Fruit fly (Drosophila melanogaster) whole organism, embryonic: ENCODE results near the gene CG14174.

Source experiments
- Abd-B ChIP-seq: fragments of 200-800 bp; sonication (Bioruptor generic); optimal IDR thresholded peaks from 2 replicates; lab custom pipeline; 2018; ENCODE audit warnings: missing biosample characterization, mild to moderate bottlenecking, missing genetic modification characterization, moderate library complexity
- Bgb ChIP-seq: fragments of 200-800 bp; sonication (Bioruptor generic); IDR thresholded peaks from 2 replicates; pipeline ENCODE4 v1.3.6; 2022; ENCODE audit warnings: missing biosample characterization, missing genetic modification characterization; ENCODE audit not compliant: partially characterized antibody
- CG10543 ChIP-seq: fragments of 200-800 bp; sonication (Bioruptor generic); optimal IDR thresholded peaks from 3 replicates; lab custom pipeline; 2017; ENCODE audit warnings: missing biosample characterization, mild to moderate bottlenecking, missing genetic modification characterization, moderate library complexity
- CG11093 ChIP-seq: fragments of 200-800 bp; sonication (Bioruptor generic); IDR thresholded peaks from 3 replicates; pipeline ENCODE4 v1.3.6; 2022; ENCODE audit warnings: missing biosample characterization, missing genetic modification characterization
- CG11504 ChIP-seq: fragments of 200-800 bp; sonication (Bioruptor generic); optimal IDR thresholded peaks from 3 replicates; lab custom pipeline; 2019; ENCODE audit warnings: missing biosample characterization, mild to moderate bottlenecking, missing genetic modification characterization, moderate library complexity
- CG12104 ChIP-seq: fragments of 200-800 bp; sonication (Bioruptor generic); optimal IDR thresholded peaks from 3 replicates; lab custom pipeline; 2016; ENCODE audit warnings: missing biosample characterization, missing genetic modification characterization
- CG12155 ChIP-seq: fragments of 200-800 bp; sonication (Bioruptor generic); optimal IDR thresholded peaks from 3 replicates; lab custom pipeline; 2016; ENCODE audit warnings: missing biosample characterization, missing genetic modification characterization
- CG12744 ChIP-seq: fragments of 200-800 bp; sonication (Bioruptor generic); optimal IDR thresholded peaks from 2 replicates; lab custom pipeline; 2016; ENCODE audit warnings: missing biosample characterization, missing genetic modification characterization
- CG12769 ChIP-seq: fragments of 200-800 bp; sonication (Bioruptor generic); optimal IDR thresholded peaks from 2 replicates; lab custom pipeline; 2019; ENCODE audit warnings: missing biosample characterization, mild to moderate bottlenecking, missing genetic modification characterization, moderate library complexity
- CG14441 ChIP-seq: fragments of 200-800 bp; sonication (Bioruptor generic); IDR thresholded peaks from 2 replicates; pipeline ENCODE4 v1.3.6; 2022; ENCODE audit warnings: missing biosample characterization, missing genetic modification characterization
- CG14710 ChIP-seq: fragments of 200-800 bp; sonication (Bioruptor generic); optimal IDR thresholded peaks from 3 replicates; lab custom pipeline; 2019; ENCODE audit warnings: missing biosample characterization, mild to moderate bottlenecking, missing genetic modification characterization, moderate library complexity
- CG18011 ChIP-seq: fragments of 200-800 bp; sonication (Bioruptor generic); optimal IDR thresholded peaks from 2 replicates; lab custom pipeline; 2017; ENCODE audit warnings: missing biosample characterization, missing genetic modification characterization, mild to moderate bottlenecking, moderate library complexity, missing genotype
- CG31224 ChIP-seq: fragments of 200-800 bp; sonication (Bioruptor generic); IDR thresholded peaks from 2 replicates; pipeline ENCODE4 v1.3.6; 2022; ENCODE audit warnings: missing biosample characterization, missing genetic modification characterization
- CG31365 ChIP-seq: fragments of 200-800 bp; sonication (Bioruptor generic); optimal IDR thresholded peaks from 2 replicates; lab custom pipeline; 2018; ENCODE audit warnings: missing biosample characterization, mild to moderate bottlenecking, missing genetic modification characterization
- CG4282 ChIP-seq: fragments of 200-800 bp; sonication (Bioruptor generic); optimal IDR thresholded peaks from 2 replicates; lab custom pipeline; 2016; ENCODE audit warnings: missing biosample characterization, missing genetic modification characterization
- CG6175 ChIP-seq: fragments of 200-800 bp; sonication (Bioruptor generic); IDR thresholded peaks from 3 replicates; pipeline ENCODE4 v1.3.6; 2022; ENCODE audit warnings: missing biosample characterization, missing genetic modification characterization
- CG7786 ChIP-seq: fragments of 200-800 bp; sonication (Bioruptor generic); optimal IDR thresholded peaks from 2 replicates; lab custom pipeline; 2016; ENCODE audit warnings: missing biosample characterization, missing genetic modification characterization
- CG7928 ChIP-seq: fragments of 200-800 bp; sonication (Bioruptor generic); optimal IDR thresholded peaks from 2 replicates; lab custom pipeline; 2017; ENCODE audit warnings: missing biosample characterization, mild to moderate bottlenecking, missing genetic modification characterization
- CG8359 ChIP-seq: fragments of 200-800 bp; sonication (Bioruptor generic); optimal IDR thresholded peaks from 2 replicates; lab custom pipeline; 2017; ENCODE audit warnings: missing biosample characterization, mild to moderate bottlenecking, missing genetic modification characterization, borderline replicate concordance
- CG8388 ChIP-seq: fragments of 200-800 bp; sonication (Bioruptor generic); optimal IDR thresholded peaks from 2 replicates; lab custom pipeline; 2019; ENCODE audit warnings: missing biosample characterization, mild to moderate bottlenecking, missing genetic modification characterization, moderate library complexity
- CHES-1-like ChIP-seq: fragments of 200-800 bp; sonication (Bioruptor generic); optimal IDR thresholded peaks from 2 replicates; lab custom pipeline; 2016; ENCODE audit warnings: missing biosample characterization, missing genetic modification characterization
- ERR ChIP-seq: fragments of 200-800 bp; sonication (Bioruptor generic); optimal IDR thresholded peaks from 2 replicates; lab custom pipeline; 2016; ENCODE audit warnings: missing biosample characterization, missing genetic modification characterization
- Elba2 ChIP-seq: fragments of 200-800 bp; sonication (Bioruptor generic); optimal IDR thresholded peaks from 3 replicates; lab custom pipeline; 2016; ENCODE audit warnings: missing biosample characterization, missing genetic modification characterization
- H15 ChIP-seq: fragments of 200-800 bp; sonication (Bioruptor generic); IDR thresholded peaks from 3 replicates; pipeline ENCODE4 v1.3.6; 2022; ENCODE audit warnings: missing biosample characterization, missing genetic modification characterization
- HHEX ChIP-seq: fragments of 200-800 bp; sonication (Bioruptor generic); optimal IDR thresholded peaks from 3 replicates; lab custom pipeline; 2017; ENCODE audit warnings: missing biosample characterization, mild to moderate bottlenecking, missing genetic modification characterization, missing genetic modification reagents
- HLH54F ChIP-seq: fragments of 200-800 bp; sonication (Bioruptor generic); optimal IDR thresholded peaks from 3 replicates; lab custom pipeline; 2016; ENCODE audit warnings: missing biosample characterization, missing genetic modification characterization
- Hmx ChIP-seq: fragments of 200-800 bp; sonication (Bioruptor generic); optimal IDR thresholded peaks from 2 replicates; lab custom pipeline; 2016; ENCODE audit warnings: missing biosample characterization, missing genetic modification characterization
- Mad ChIP-seq: fragments of 200-800 bp; sonication (Bioruptor generic); optimal IDR thresholded peaks from 2 replicates; lab custom pipeline; 2016; ENCODE audit warnings: missing biosample characterization, missing genetic modification characterization
- Opbp ChIP-seq: fragments of 200-800 bp; sonication (Bioruptor generic); IDR thresholded peaks from 3 replicates; pipeline ENCODE4 v1.3.6; 2022; ENCODE audit warnings: missing biosample characterization, missing genetic modification characterization; ENCODE audit not compliant: partially characterized antibody
- Rx ChIP-seq: fragments of 200-800 bp; sonication (Bioruptor generic); IDR thresholded peaks from 2 replicates; pipeline ENCODE4 v1.3.6; 2022; ENCODE audit warnings: missing biosample characterization, missing genetic modification characterization
- Scr ChIP-seq: fragments of 200-800 bp; sonication (Bioruptor generic); IDR thresholded peaks from 2 replicates; pipeline ENCODE4 v1.3.6; 2022; ENCODE audit warnings: missing biosample characterization, missing genetic modification characterization; ENCODE audit not compliant: partially characterized antibody
- Usf ChIP-seq: fragments of 200-800 bp; sonication (Bioruptor generic); optimal IDR thresholded peaks from 2 replicates; lab custom pipeline; 2017; ENCODE audit warnings: missing genotype, missing biosample characterization, missing genetic modification characterization
- caup ChIP-seq: fragments of 200-800 bp; sonication (Bioruptor generic); optimal IDR thresholded peaks from 3 replicates; lab custom pipeline; 2017; ENCODE audit warnings: missing biosample characterization, mild to moderate bottlenecking, missing genetic modification characterization, moderate library complexity; ENCODE audit not compliant: severe bottlenecking
- esg ChIP-seq: fragments of 200-800 bp; sonication (Bioruptor generic); conservative IDR thresholded peaks from 2 replicates; pipeline ENCODE4 v1.3.6; 2022; ENCODE audit warnings: missing biosample characterization, missing genetic modification characterization
- gfzf ChIP-seq: fragments of 200-800 bp; sonication (Bioruptor generic); optimal IDR thresholded peaks from 2 replicates; lab custom pipeline; 2016; ENCODE audit warnings: missing biosample characterization, mild to moderate bottlenecking, missing genetic modification characterization, moderate library complexity
- lab ChIP-seq: fragments of 200-800 bp; sonication (Bioruptor generic); optimal IDR thresholded peaks from 3 replicates; lab custom pipeline; 2017; ENCODE audit warnings: missing biosample characterization, missing genetic modification characterization, mild to moderate bottlenecking, moderate library complexity, missing genetic modification reagents
- lola ChIP-seq, 3 experiments: fragments of >200 bp in 2 of 3; fragments of 200-800 bp in 1 of 3; sonication (Bioruptor generic) in 1 of 3; optimal IDR thresholded peaks; 2 replicates each; lab custom pipeline; 2017 to 2019; ENCODE audit warnings: missing biosample characterization in 3 of 3, missing genetic modification characterization in 3 of 3, mild to moderate bottlenecking in 1 of 3, moderate library complexity in 1 of 3
- lov ChIP-seq, 2 experiments: fragments of 200-800 bp in 1 of 2; fragments of >200 bp in 1 of 2; sonication (Bioruptor generic) in 1 of 2; IDR thresholded peaks in 1 of 2; optimal IDR thresholded peaks in 1 of 2; 2 replicates in 1 of 2; 3 replicates in 1 of 2; pipeline versions ENCODE4 v1.3.6 to Lab custom; 2017 to 2022; ENCODE audit warnings: missing biosample characterization in 1 of 2, missing genetic modification characterization in 1 of 2
- mld ChIP-seq: fragments of 200-800 bp; sonication (Bioruptor generic); IDR thresholded peaks from 3 replicates; pipeline ENCODE4 v1.3.6; 2022; ENCODE audit warnings: missing biosample characterization, missing genetic modification characterization; ENCODE audit not compliant: partially characterized antibody
- nmo ChIP-seq: fragments of 200-800 bp; sonication (Bioruptor generic); optimal IDR thresholded peaks from 2 replicates; lab custom pipeline; 2018; ENCODE audit warnings: missing biosample characterization, mild to moderate bottlenecking, missing genetic modification characterization, moderate library complexity
- oc ChIP-seq: fragments of 200-800 bp; sonication (Bioruptor generic); optimal IDR thresholded peaks from 2 replicates; lab custom pipeline; 2018; ENCODE audit warnings: missing biosample characterization, mild to moderate bottlenecking, missing genetic modification characterization, moderate library complexity
- odd ChIP-seq: fragments of 200-800 bp; sonication (Bioruptor generic); optimal IDR thresholded peaks from 2 replicates; lab custom pipeline; 2017; ENCODE audit warnings: missing biosample characterization, mild to moderate bottlenecking, missing genetic modification characterization
- onecut ChIP-seq: fragments of 200-800 bp; sonication (Bioruptor generic); IDR thresholded peaks from 2 replicates; pipeline ENCODE4 v1.3.6; 2022; ENCODE audit warnings: missing biosample characterization, missing genetic modification characterization
- psq ChIP-seq: fragments of 200-800 bp; sonication (Bioruptor generic); optimal IDR thresholded peaks from 2 replicates; lab custom pipeline; 2017; ENCODE audit warnings: missing biosample characterization, missing genetic modification characterization
- twi ChIP-seq: fragments of 200-800 bp; optimal IDR thresholded peaks from 2 replicates; lab custom pipeline; 2019; ENCODE audit warnings: missing biosample characterization, mild to moderate bottlenecking, missing genetic modification characterization, moderate library complexity
- tx ChIP-seq: fragments of 200-800 bp; sonication (Bioruptor generic); optimal IDR thresholded peaks from 2 replicates; lab custom pipeline; 2016; ENCODE audit warnings: missing biosample characterization, missing genetic modification characterization
- wdn ChIP-seq: fragments of 200-800 bp; sonication (Bioruptor generic); IDR thresholded peaks from 2 replicates; pipeline ENCODE4 v1.3.6; 2022; ENCODE audit warnings: missing biosample characterization, missing genetic modification characterization
- wek ChIP-seq: fragments of 200-800 bp; sonication (Bioruptor generic); optimal IDR thresholded peaks from 3 replicates; lab custom pipeline; 2018; ENCODE audit warnings: missing biosample characterization, mild to moderate bottlenecking, missing genetic modification characterization, moderate library complexity
- yki ChIP-seq: fragments of >200 bp; optimal IDR thresholded peaks from 3 replicates; lab custom pipeline; 2018

The CG14174 gene

DNA sequence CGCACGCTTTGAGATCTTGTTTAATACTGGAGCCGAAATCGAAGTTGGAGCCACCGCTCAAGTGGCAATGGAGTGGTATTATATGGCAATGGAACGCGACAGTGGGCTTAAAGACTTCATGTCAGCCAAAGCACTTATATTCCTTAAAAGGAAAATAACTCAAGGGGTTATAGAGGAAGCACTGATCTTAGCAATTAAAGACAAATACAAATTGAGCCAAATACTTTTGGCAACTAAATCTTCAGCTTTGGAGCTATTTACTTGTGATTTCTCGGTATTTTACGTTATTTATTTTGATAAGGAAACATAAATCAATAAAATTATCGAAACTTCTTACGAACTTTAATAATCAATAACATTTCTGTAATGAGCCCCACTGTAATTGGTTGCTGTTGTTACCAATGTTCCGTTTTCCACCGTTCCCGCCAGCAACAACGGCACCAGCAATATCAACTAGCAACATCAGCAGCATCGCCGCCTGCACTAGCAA lies 25.0 kb downstream of the CG14174 start (continued):
- TF ChIP-seq CG14710 (peak; percentile 94), CG6175 (GFP tag; lab: Robert Waterston, UW) (peak; percentile 55; the same call in 1 of the 3 replicates), Bgb (GFP tag; lab: Robert Waterston, UW) (no peak), CG31365 (tag; lab: Kevin White, UChicago) (peak; percentile 59), caup (peak; percentile 68), CG10543 (GFP tag; lab: Kevin White, UChicago) (peak; percentile 45), Hmx (peak; percentile 19), CG8359 (peak; percentile 76), Elba2 (no peak), Scr (no peak), HLH54F (peak; percentile 36), mld (GFP tag; lab: Robert Waterston, UW) (no peak), CG7928 (GFP tag; lab: Kevin White, UChicago) (peak; percentile 49), tx (GFP tag; lab: Kevin White, UChicago) (peak; percentile 52), lola (GFP tag; optimal IDR thresholded peaks at IDR 0.05; lab: Kevin White, UChicago) (peak in 1 of 3 experiments; percentile 83), CG12744 (peak; percentile 64), twi (peak; percentile 58), psq (GFP tag; lab: Kevin White, UChicago) (no peak), CG18011 (GFP tag; lab: Kevin White, UChicago) (peak; percentile 24), CG7786 (GFP tag; lab: Kevin White, UChicago) (peak; percentile 41), yki (lab: Kevin White, UChicago) (no peak), CG11504 (peak; percentile 100), Usf (GFP tag; lab: Kevin White, UChicago) (peak; percentile 25), CG31224 (peak; percentile 53), CG11093 (peak; percentile 82), Mad (peak; percentile 35), wdn (GFP tag; lab: Robert Waterston, UW) (peak; percentile 63), lab (GFP tag; lab: Kevin White, UChicago) (peak; percentile 93), onecut (peak; percentile 86), wek (peak; percentile 58), CG8388 (GFP tag; lab: Kevin White, UChicago) (peak; percentile 86), esg (GFP tag; lab: Robert Waterston, UW) (peak; percentile 79), H15 (GFP tag; lab: Robert Waterston, UW) (peak; percentile 83; the same call in 2 of the 3 replicates), CG14441 (GFP tag; lab: Robert Waterston, UW) (peak; percentile 84), odd (GFP tag; lab: Kevin White, UChicago) (peak; percentile 81), CG12155 (peak; percentile 48), gfzf (GFP tag; lab: Kevin White, UChicago) (no peak), Abd-B (GFP tag; lab: Kevin White, UChicago) (peak; percentile 58), CG12104 (GFP tag; lab: Kevin White, UChicago) (peak; percentile 86), CHES-1-like (GFP tag; lab: Kevin White, UChicago) (peak; percentile 27), Rx (peak; percentile 77), lov (optimal IDR thresholded peaks at IDR 0.05; lab: Kevin White, UChicago) (no peak), lov (GFP tag; IDR thresholded peaks at IDR 0.05; lab: Robert Waterston, UW) (0 out of 3 replicates have a peak, but pooled peaks have one; percentile 35), ERR (GFP tag; lab: Kevin White, UChicago) (no peak), oc (tag; lab: Kevin White, UChicago) (no peak), Opbp (GFP tag; lab: Robert Waterston, UW) (no peak), CG12769 (tag; lab: Kevin White, UChicago) (no peak), HHEX (GFP tag; lab: Kevin White, UChicago) (peak; percentile 91), nmo (peak; percentile 86), CG4282 (peak; percentile 4)
